Fruit fly (Drosophila melanogaster): Measurements from ENCODE around the gene CG9147.

CG9147 gene

dm6 chr2L:6082936-6083627 lies 17.3 kb downstream of the CG9147 start (continued):
- TF ChIP-seq CG12942 (GFP tag; optimal IDR thresholded peaks at IDR 0.05) = no peak
- no peak for TF ChIP-seq fd3F (GFP tag; optimal IDR thresholded peaks at IDR 0.05)
- TF ChIP-seq ken (GFP tag; IDR thresholded peaks at IDR 0.05) = no peak
- TF ChIP-seq wek (GFP tag; optimal IDR thresholded peaks at IDR 0.05) = peak; percentile 50
- peak; percentile 56 for TF ChIP-seq lab (GFP tag; optimal IDR thresholded peaks at IDR 0.05)
- peak; percentile 18 for TF ChIP-seq Nf-YB (GFP tag; optimal IDR thresholded peaks at IDR 0.05)
- TF ChIP-seq CG17361 (GFP tag; IDR thresholded peaks at IDR 0.05) = no peak
- no peak for TF ChIP-seq CG14965 (GFP tag; optimal IDR thresholded peaks at IDR 0.05; ENCODE audit: borderline replicate concordance)
- TF ChIP-seq CG8478 (optimal IDR thresholded peaks at IDR 0.05) = no peak
- TF ChIP-seq CG32767 (GFP tag; IDR thresholded peaks at IDR 0.05) = 0 out of 2 replicates have a peak, but pooled peaks have one; percentile 22
- TF ChIP-seq CG9876 (GFP tag; optimal IDR thresholded peaks at IDR 0.05) = no peak
- no peak for TF ChIP-seq klu (GFP tag; IDR thresholded peaks at IDR 0.05)
- TF ChIP-seq CG17385 (GFP tag; optimal IDR thresholded peaks at IDR 0.05) = no peak
- no peak for TF ChIP-seq NfI (GFP tag; optimal IDR thresholded peaks at IDR 0.05)
- TF ChIP-seq CG1602 (GFP tag; optimal IDR thresholded peaks at IDR 0.05) = no peak
- no peak; the same call in 2 of the 3 replicates for TF ChIP-seq Dbx (GFP tag; IDR thresholded peaks at IDR 0.05)
- TF ChIP-seq Meics (GFP tag; optimal IDR thresholded peaks at IDR 0.05) = peak; percentile 46
- no peak for TF ChIP-seq CG14710 (tag; optimal IDR thresholded peaks at IDR 0.05)
- no peak for TF ChIP-seq HmgD (GFP tag; optimal IDR thresholded peaks at IDR 0.05)
- TF ChIP-seq CG7271 (tag; optimal IDR thresholded peaks at IDR 0.05) = no peak
- TF ChIP-seq croc (GFP tag; conservative IDR thresholded peaks at IDR 0.05) = no peak
- peak; percentile 8 for TF ChIP-seq schlank (tag; optimal IDR thresholded peaks at IDR 0.05)
- no peak for TF ChIP-seq mam (GFP tag; optimal IDR thresholded peaks at IDR 0.05)
- TF ChIP-seq tio (GFP tag; optimal IDR thresholded peaks at IDR 0.05) = no peak
- no peak for TF ChIP-seq bbx (GFP tag; IDR thresholded peaks at IDR 0.05; ENCODE audit: partially characterized antibody)
- peak; percentile 11 for TF ChIP-seq salm (tag; optimal IDR thresholded peaks at IDR 0.05)
- 0 out of 2 replicates have a peak, but pooled peaks have one; percentile 7 for TF ChIP-seq CG9932 (GFP tag; IDR thresholded peaks at IDR 0.05)
- TF ChIP-seq Mes4 (GFP tag; optimal IDR thresholded peaks at IDR 0.05) = no peak
- no peak for TF ChIP-seq trem (tag; optimal IDR thresholded peaks at IDR 0.05)
- no peak for TF ChIP-seq da (GFP tag; optimal IDR thresholded peaks at IDR 0.05)
- TF ChIP-seq CG2199 (GFP tag; IDR thresholded peaks at IDR 0.05) = 0 out of 3 replicates have a peak, but pooled peaks have one; percentile 24
- no peak for TF ChIP-seq CG11247 (GFP tag; IDR thresholded peaks at IDR 0.05)
- no peak for TF ChIP-seq ems (GFP tag; optimal IDR thresholded peaks at IDR 0.05)
- TF ChIP-seq sna (GFP tag; IDR thresholded peaks at IDR 0.05; ENCODE audit: partially characterized antibody) = no peak
- TF ChIP-seq HLHmδ (GFP tag; optimal IDR thresholded peaks at IDR 0.05) = no peak
- TF ChIP-seq CG17612 (GFP tag; IDR thresholded peaks at IDR 0.05) = no peak
- peak; percentile 37 for TF ChIP-seq CG8924 (tag; optimal IDR thresholded peaks at IDR 0.05)
- no peak for TF ChIP-seq CG8388 (GFP tag; optimal IDR thresholded peaks at IDR 0.05)
- no peak for TF ChIP-seq aop (GFP tag; IDR thresholded peaks at IDR 0.05)
- TF ChIP-seq insv (GFP tag; optimal IDR thresholded peaks at IDR 0.05) = no peak
- 0 out of 2 replicates have a peak, but pooled peaks have one; percentile 51 for TF ChIP-seq CG7372 (GFP tag; IDR thresholded peaks at IDR 0.05)
- TF ChIP-seq hth (optimal IDR thresholded peaks at IDR 0.05) = no peak
- TF ChIP-seq sob (GFP tag; IDR thresholded peaks at IDR 0.05) = 0 out of 2 replicates have a peak, but pooled peaks have one; percentile 5
- no peak for TF ChIP-seq slou (GFP tag; optimal IDR thresholded peaks at IDR 0.05)
- TF ChIP-seq Doc3 (GFP tag; IDR thresholded peaks at IDR 0.05; ENCODE audit: partially characterized antibody) = no peak
- peak; percentile 27 for TF ChIP-seq CG12155 (GFP tag; optimal IDR thresholded peaks at IDR 0.05)
- TF ChIP-seq Sox102F (GFP tag; optimal IDR thresholded peaks at IDR 0.05) = peak; percentile 1
- no peak for TF ChIP-seq CG10959 (GFP tag; IDR thresholded peaks at IDR 0.05)
- TF ChIP-seq Optix (GFP tag; IDR thresholded peaks at IDR 0.05) = no peak
- TF ChIP-seq fu2 (GFP tag; optimal IDR thresholded peaks at IDR 0.05) = no peak
- TF ChIP-seq CG4820 (GFP tag; optimal IDR thresholded peaks at IDR 0.05) = no peak

Measured in whole organism, embryonic.